Fruit fly (Drosophila melanogaster) S2 (cell line): ENCODE results near the gene CG33552.

ENCODE experiments used
- CG8478 ChIP-seq: fragments of >200 bp; optimal IDR thresholded peaks from 2 replicates; lab custom pipeline; 2018
- CTCF ChIP-seq, 2 experiments: fragments of >200 bp; optimal IDR thresholded peaks; 2 replicates each; lab custom pipeline; 2018

CG33552 gene

DNA sequence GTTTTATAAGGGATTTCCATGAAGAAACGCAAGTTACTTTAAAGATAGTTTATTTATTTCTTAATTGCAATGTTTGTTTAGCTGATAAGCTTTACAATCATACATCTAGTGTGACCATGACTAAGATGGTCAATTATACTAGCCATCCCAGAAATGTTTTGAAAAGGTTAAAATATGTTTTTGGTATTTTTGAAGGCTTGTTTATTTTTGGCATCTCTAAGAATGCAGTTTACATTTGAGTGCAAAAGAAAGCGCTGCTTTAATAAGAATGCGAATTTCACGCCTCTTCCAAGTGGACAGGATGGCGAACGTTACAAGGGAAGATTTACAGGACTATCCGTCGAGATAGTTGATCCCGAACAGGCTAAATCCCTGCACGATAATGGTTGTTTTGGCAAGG lies 47.3 kb downstream of the CG33552 start, which contains the start of gene Tsen2:
TSS of gene Tsen2 (plus strand) at position 222 of the 400 bp plus-strand sequence.
- TF ChIP-seq CG8478 (lab: Kevin White, UChicago) = no peak

DNA sequence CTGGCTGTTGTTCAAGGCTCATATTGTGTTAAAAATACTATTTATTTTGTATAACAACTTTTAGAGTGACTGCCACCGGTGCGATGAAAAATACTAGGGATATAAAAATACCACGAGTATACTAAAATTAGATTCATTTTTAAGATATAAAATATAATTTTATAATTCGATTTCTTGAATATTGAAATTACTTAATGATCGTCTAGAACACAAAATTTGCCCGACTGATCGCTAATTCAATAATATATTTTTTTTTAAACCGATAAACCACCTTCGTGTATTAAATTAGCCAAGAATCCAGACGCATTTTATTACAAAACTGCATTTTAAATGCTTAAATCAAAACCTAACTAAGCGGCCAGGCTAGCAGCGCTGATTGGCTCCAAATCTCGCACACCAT lies 48.6 kb downstream of the CG33552 start, which contains the start of gene CG17996:
TSS of gene CG17996 (minus strand) at position 101 of the 400 bp plus-strand sequence.
- TF ChIP-seq CG8478 (lab: Kevin White, UChicago) (no peak), CTCF (optimal IDR thresholded peaks at IDR 0.05; lab: Kevin White, UChicago) (no peak)

dm6 chr2L:16731799-16732198 lies 49.5 kb downstream of the CG33552 start, which contains the start of gene Prosbeta4:
Gene Prosbeta4 (minus strand): TSS chr2L:16732133.
- TF ChIP-seq CTCF (optimal IDR thresholded peaks at IDR 0.05; lab: Kevin White, UChicago) = no peak
- TF ChIP-seq CG8478 (lab: Kevin White, UChicago) = no peak

DNA sequence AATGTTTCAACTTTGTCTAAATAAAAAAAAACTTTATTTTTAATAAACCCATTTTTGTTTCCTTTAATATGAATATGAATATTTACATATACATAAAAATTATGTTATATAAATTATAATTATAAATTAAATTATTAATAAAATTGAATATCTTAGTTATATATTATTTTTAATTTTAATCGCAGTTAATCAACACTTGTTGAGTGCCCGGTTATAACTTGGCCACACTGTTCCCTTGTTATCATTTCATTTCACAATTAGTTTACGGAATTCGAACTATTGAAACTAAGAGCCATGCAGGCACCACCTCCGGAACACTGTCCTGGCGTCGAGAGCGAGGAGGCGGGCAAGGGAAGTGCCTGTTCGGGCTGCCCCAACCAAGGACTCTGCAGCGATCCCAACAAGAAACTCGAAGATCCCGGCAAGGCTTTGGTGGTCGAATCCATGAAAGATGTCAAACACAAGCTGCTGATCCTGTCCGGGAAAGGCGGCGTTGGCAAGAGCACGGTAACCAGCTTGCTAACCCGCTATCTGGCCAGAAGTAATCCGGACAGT lies 50.1 kb downstream of the CG33552 start, which contains the start of gene Nubp1:
TSS of gene Nubp1 (plus strand) at position 213 of the 555 bp plus-strand sequence.
- TF ChIP-seq CG8478 (lab: Kevin White, UChicago) (no peak), CTCF (optimal IDR thresholded peaks at IDR 0.05; lab: Kevin White, UChicago) (no peak)
